Fruit fly (Drosophila melanogaster) ovary, adult (tissue): ENCODE measurements around the gene SdicB.
"Not testable (repeated sequence)": the region's sequence is repeated elsewhere in the genome, so short reads cannot be mapped to it uniquely, and the experiment has no call there.

Experiments
- CG17801 ChIP-seq: fragments of 200-800 bp; optimal IDR thresholded peaks from 2 replicates; lab custom pipeline; 2019; ENCODE audit warnings: missing biosample characterization, mild to moderate bottlenecking, missing genetic modification characterization, moderate library complexity; ENCODE audit not compliant: partially characterized antibody

The SdicB gene

dm6 chrX:20209503-20209902, at the start of gene SdicB:
Gene SdicB, minus strand, starts transcription at chrX:20209603.
- TF ChIP-seq CG17801: not testable (repeated sequence)

- not testable (repeated sequence) for TF ChIP-seq CG17801
Measured at dm6 chrX:20258939-20259338, 49.5 kb upstream of the SdicB start, which contains the start of gene CG42577. Gene CG42577, plus strand, starts transcription at chrX:20259239.

- peak; percentile 5 for TF ChIP-seq CG17801
Measured at dm6 chrX:20256849-20257590, 47.6 kb upstream of the SdicB start, which contains the start of gene CG17065. Gene CG17065, minus strand, starts transcription at chrX:20257199.

- TF ChIP-seq CG17801: no peak
Measured at dm6 chrX:20255977-20256376, 46.6 kb upstream of the SdicB start.

- TF ChIP-seq CG17801: no peak
Measured at dm6 chrX:20251586-20252160, 42.3 kb upstream of the SdicB start.

dm6 chrX:20251069-20251468, 41.7 kb upstream of the SdicB start, which contains the start of the genes CG17068 and Rab10:
Gene CG17068, minus strand, starts transcription at chrX:20251093.
Gene Rab10, plus strand, starts transcription at chrX:20251338.
- TF ChIP-seq CG17801: no peak

- no peak for TF ChIP-seq CG17801
Measured at dm6 chrX:20247710-20248109, 38.3 kb upstream of the SdicB start.

- no peak for TF ChIP-seq CG17801
Measured at dm6 chrX:20245218-20245863, 35.9 kb upstream of the SdicB start.

dm6 chrX:20244278-20244677, 34.9 kb upstream of the SdicB start, which contains the start of gene Peritrophin-A:
Gene Peritrophin-A, plus strand, starts transcription at chrX:20244647.
- no peak for TF ChIP-seq CG17801

- TF ChIP-seq CG17801: no peak
Measured at dm6 chrX:20243274-20243839, 34.0 kb upstream of the SdicB start.

dm6 chrX:20240518-20241186, 31.2 kb upstream of the SdicB start:
- no peak for TF ChIP-seq CG17801

dm6 chrX:20239608-20239941, 30.2 kb upstream of the SdicB start, which contains the start of gene obst-A:
Gene obst-A, plus strand, starts transcription at chrX:20239855.
- TF ChIP-seq CG17801: no peak

dm6 chrX:20238736-20239607, 29.6 kb upstream of the SdicB start:
- TF ChIP-seq CG17801: no peak

dm6 chrX:20237914-20238313, 28.5 kb upstream of the SdicB start:
- no peak for TF ChIP-seq CG17801

dm6 chrX:20235794-20236513, 26.6 kb upstream of the SdicB start, which contains the start of gene sw:
Gene sw, minus strand, starts transcription at chrX:20236382.
- TF ChIP-seq CG17801: peak; percentile 49
